Fruit fly (Drosophila melanogaster): Measurements from ENCODE around the gene Alp11.

The Alp11 gene

dm6 chrX:15554256-15554678 is 33.3 kb upstream of the Alp11 start, which contains the start of gene Ac13E (continued):
- no peak for TF ChIP-seq sc (optimal IDR thresholded peaks at IDR 0.05)
- TF ChIP-seq sc (GFP tag; optimal IDR thresholded peaks at IDR 0.05) = peak; percentile 84
- TF ChIP-seq CG6765 (GFP tag; optimal IDR thresholded peaks at IDR 0.05) = peak; percentile 83
- peak; percentile 93 for TF ChIP-seq Xrp1 (GFP tag; IDR thresholded peaks at IDR 0.05)
- no peak for TF ChIP-seq CG2129 (GFP tag; IDR thresholded peaks at IDR 0.05; ENCODE audit: partially characterized antibody)
- peak; percentile 86 for TF ChIP-seq CG14441 (GFP tag; IDR thresholded peaks at IDR 0.05)
- peak; percentile 85 for TF ChIP-seq Hr3 (GFP tag; optimal IDR thresholded peaks at IDR 0.05)
- peak; percentile 81 for TF ChIP-seq CG7357 (GFP tag; IDR thresholded peaks at IDR 0.05)
- TF ChIP-seq vfl (GFP tag; optimal IDR thresholded peaks at IDR 0.05) = peak; percentile 78
- TF ChIP-seq CG33213 (GFP tag; optimal IDR thresholded peaks at IDR 0.05) = peak; percentile 54
- TF ChIP-seq CG17568 (GFP tag; optimal IDR thresholded peaks at IDR 0.05) = peak; percentile 84
- TF ChIP-seq pho (GFP tag; optimal IDR thresholded peaks at IDR 0.05) = peak; percentile 79
- TF ChIP-seq CG12659 (GFP tag; optimal IDR thresholded peaks at IDR 0.05) = peak; percentile 91
- TF ChIP-seq CG11398 (GFP tag; optimal IDR thresholded peaks at IDR 0.05) = peak; percentile 49
- TF ChIP-seq gfzf (GFP tag; optimal IDR thresholded peaks at IDR 0.05) = no peak
- TF ChIP-seq CG10462 (GFP tag; optimal IDR thresholded peaks at IDR 0.05) = peak; percentile 79
- TF ChIP-seq CG6813 (GFP tag; optimal IDR thresholded peaks at IDR 0.05) = peak; percentile 88
- TF ChIP-seq rib (GFP tag; IDR thresholded peaks at IDR 0.05) = peak; percentile 71
- TF ChIP-seq CG4730 (GFP tag; IDR thresholded peaks at IDR 0.05) = peak; percentile 74
- TF ChIP-seq CG31441 (GFP tag; IDR thresholded peaks at IDR 0.05) = peak; percentile 93
- TF ChIP-seq nerfin-2 (GFP tag; IDR thresholded peaks at IDR 0.05; ENCODE audit: partially characterized antibody) = peak; percentile 72
- TF ChIP-seq Hey (tag; optimal IDR thresholded peaks at IDR 0.05) = peak; percentile 52
- TF ChIP-seq Xbp1 (GFP tag; optimal IDR thresholded peaks at IDR 0.05) = peak; percentile 89
- peak; percentile 80 for TF ChIP-seq Antp (GFP tag; optimal IDR thresholded peaks at IDR 0.05)
- peak; percentile 15; the same call in 1 of the 2 replicates for TF ChIP-seq amos (GFP tag; IDR thresholded peaks at IDR 0.05; ENCODE audit: partially characterized antibody)
- TF ChIP-seq kni (GFP tag; optimal IDR thresholded peaks at IDR 0.05) = peak; percentile 88
- no peak for TF ChIP-seq CG7745 (tag; optimal IDR thresholded peaks at IDR 0.05)
- peak; percentile 14 for TF ChIP-seq psq (GFP tag; optimal IDR thresholded peaks at IDR 0.05)
- peak; percentile 82; the same call in 1 of the 2 replicates for TF ChIP-seq sob (GFP tag; IDR thresholded peaks at IDR 0.05)
- peak; percentile 81 for TF ChIP-seq CG15514 (GFP tag; optimal IDR thresholded peaks at IDR 0.05)
- peak; percentile 70 for TF ChIP-seq CG16813 (GFP tag; IDR thresholded peaks at IDR 0.05; ENCODE audit: partially characterized antibody)
- TF ChIP-seq Dll (GFP tag; IDR thresholded peaks at IDR 0.05; ENCODE audit: partially characterized antibody) = peak; percentile 63; the same call in 1 of the 4 replicates
- peak; percentile 44 for TF ChIP-seq pros (GFP tag; optimal IDR thresholded peaks at IDR 0.05)
- TF ChIP-seq CG8089 (GFP tag; optimal IDR thresholded peaks at IDR 0.05) = peak; percentile 71
- peak; percentile 77 for TF ChIP-seq twi (tag; optimal IDR thresholded peaks at IDR 0.05)
- TF ChIP-seq Trl (optimal IDR thresholded peaks at IDR 0.05) = no peak
- peak; percentile 67 for TF ChIP-seq Trl (GFP tag; optimal IDR thresholded peaks at IDR 0.05)
- TF ChIP-seq CG10431 (GFP tag; optimal IDR thresholded peaks at IDR 0.05) = peak; percentile 71
- TF ChIP-seq lilli (GFP tag; optimal IDR thresholded peaks at IDR 0.05) = peak; percentile 94
- TF ChIP-seq Oaz (GFP tag; IDR thresholded peaks at IDR 0.05) = peak; percentile 80
- TF ChIP-seq E2f2 (GFP tag; IDR thresholded peaks at IDR 0.05) = peak; percentile 70
- peak; percentile 49 for TF ChIP-seq CG4617 (GFP tag; optimal IDR thresholded peaks at IDR 0.05; ENCODE audit: borderline replicate concordance)
- TF ChIP-seq Doc2 (GFP tag; IDR thresholded peaks at IDR 0.05) = peak; percentile 58; the same call in 1 of the 2 replicates
- TF ChIP-seq ro (GFP tag; IDR thresholded peaks at IDR 0.05) = peak; percentile 55; the same call in 1 of the 2 replicates
- peak; percentile 57 for TF ChIP-seq CG12236 (GFP tag; optimal IDR thresholded peaks at IDR 0.05)
- TF ChIP-seq sd (tag; optimal IDR thresholded peaks at IDR 0.05) = peak; percentile 69
- TF ChIP-seq CG15479 (GFP tag; optimal IDR thresholded peaks at IDR 0.05) = peak; percentile 41
- peak; percentile 58 for TF ChIP-seq CG3995 (GFP tag; optimal IDR thresholded peaks at IDR 0.05)
- peak; percentile 87 for TF ChIP-seq Hsf (GFP tag; optimal IDR thresholded peaks at IDR 0.05)
- TF ChIP-seq tup (GFP tag; optimal IDR thresholded peaks at IDR 0.05) = peak; percentile 80
- peak; percentile 83 for TF ChIP-seq Dek (tag; optimal IDR thresholded peaks at IDR 0.05)

Data from whole organism, embryonic.